Worm (Caenorhabditis elegans): Measurements from ENCODE around the gene R102.1.

DNA sequence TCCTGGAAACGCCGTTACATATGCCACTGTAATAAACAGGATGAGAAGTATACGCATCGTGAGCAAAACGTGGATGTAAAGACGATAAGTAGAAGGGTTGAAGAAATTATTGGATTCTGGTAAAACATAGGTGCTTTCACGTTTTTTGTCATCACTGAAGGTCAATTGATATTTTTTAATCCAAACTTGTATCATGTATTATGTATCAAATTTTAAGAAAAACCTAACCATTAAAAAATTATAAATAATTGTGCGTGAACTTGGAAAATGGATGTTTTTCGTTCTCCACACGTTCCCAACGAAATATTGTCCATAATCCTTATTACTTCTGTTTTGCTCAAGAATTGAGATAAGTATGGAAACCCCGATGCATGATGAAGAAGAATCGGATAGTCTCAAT is 4.3 kb downstream of the R102.1 start, which contains the start of gene R102.8:
- TF ChIP-seq nhr-12 (tag; optimal IDR thresholded peaks at IDR 0.05) (no peak), unc-62 (GFP tag; optimal IDR thresholded peaks at IDR 0.05) (no peak), ceh-39 (tag; optimal IDR thresholded peaks at IDR 0.05) (no peak), nhr-76 (tag; optimal IDR thresholded peaks at IDR 0.05) (no peak), lsy-2 (tag; optimal IDR thresholded peaks at IDR 0.05) (no peak), flh-1 (GFP tag; optimal IDR thresholded peaks at IDR 0.05) (no peak), nhr-237 (tag; optimal IDR thresholded peaks at IDR 0.05) (no peak), elt-3 (tag; optimal IDR thresholded peaks at IDR 0.05) (no peak), lin-13 (tag; optimal IDR thresholded peaks at IDR 0.05) (no peak), blmp-1 (tag; optimal IDR thresholded peaks at IDR 0.05) (no peak), snpc-4 (tag; optimal IDR thresholded peaks at IDR 0.05) (no peak), mls-2 (tag; optimal IDR thresholded peaks at IDR 0.05) (no peak), drap-1 (GFP tag; optimal IDR thresholded peaks at IDR 0.05) (no peak), ces-1 (GFP tag; optimal IDR thresholded peaks at IDR 0.05) (no peak)
